Worm (Caenorhabditis elegans) whole organism, L4/young adult: ENCODE results near the gene lgc-53.

Experiments used
- W03F9.2 ChIP-seq: fragments of 150-350 bp; optimal IDR thresholded peaks from 2 replicates; lab custom pipeline; 2014; ENCODE audit warnings: missing biosample characterization, missing genetic modification characterization
- dao-5 ChIP-seq: sonication (generic microtip); optimal IDR thresholded peaks from 2 replicates; lab custom pipeline; 2016; ENCODE audit warnings: missing genotype, missing genetic modification characterization, moderate library complexity, missing compliant biosample characterization
- him-1 ChIP-seq: sonication (generic microtip); optimal IDR thresholded peaks from 2 replicates; lab custom pipeline; 2016; ENCODE audit warnings: missing genotype, missing genetic modification reagents, missing genetic modification characterization, missing compliant biosample characterization

DNA sequence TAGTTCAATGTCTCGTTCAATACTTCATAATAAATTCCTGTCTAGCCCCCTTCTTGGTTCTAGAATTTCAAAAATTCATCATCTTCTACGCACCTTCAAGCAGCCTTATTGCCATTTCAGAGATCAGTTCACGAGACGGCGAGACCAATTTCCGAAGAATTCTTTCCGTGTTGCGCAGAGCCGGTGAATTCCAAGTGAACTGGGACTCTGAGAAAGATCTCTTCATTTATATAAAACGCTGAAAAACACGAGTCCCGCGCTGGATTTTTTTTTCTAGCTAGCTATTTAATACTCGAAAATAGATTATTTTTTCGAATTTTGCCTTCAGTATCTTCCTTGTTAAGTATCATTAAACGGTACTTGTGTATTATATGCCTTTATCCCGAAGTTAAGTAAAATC lies 19.7 kb downstream of the lgc-53 start:
- no peak for TF ChIP-seq him-1
- TF ChIP-seq dao-5, result no peak
- no peak for TF ChIP-seq W03F9.2 (tag; lab: Kevin White, UChicago)
